Worm (Caenorhabditis elegans): ENCODE results near the gene Y39B6A.13.

Gene Y39B6A.13

DNA sequence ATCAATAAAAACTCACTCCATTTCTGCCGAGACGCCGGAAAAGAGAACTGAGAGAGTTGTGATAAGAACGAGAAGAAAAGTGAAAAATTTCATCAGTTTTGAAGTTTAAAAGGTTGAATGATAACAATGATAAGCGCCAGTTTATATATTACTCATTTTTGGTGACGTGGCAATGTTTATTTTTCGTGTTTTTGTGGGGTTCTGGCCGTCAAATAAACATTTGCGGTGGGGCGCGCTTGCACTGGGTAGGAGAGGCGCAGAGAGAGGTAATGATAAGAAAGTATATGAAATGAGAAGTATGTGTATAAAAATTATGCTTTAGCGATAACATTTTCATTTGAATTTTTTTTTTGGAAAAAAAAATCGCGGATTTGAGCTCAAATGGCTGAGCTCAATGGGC is 39.4 kb upstream of the Y39B6A.13 start, which contains the start of gene Y39B6A.5 (continued):
- TF ChIP-seq jun-1 (tag; optimal IDR thresholded peaks at IDR 0.05) (peak; percentile 48), hif-1 (tag; optimal IDR thresholded peaks at IDR 0.05) (peak in 1 of 2 experiments; percentile 46), lin-13 (GFP tag; optimal IDR thresholded peaks at IDR 0.05) (peak; percentile 83), ztf-11 (tag; optimal IDR thresholded peaks at IDR 0.05) (no peak), ceh-32 (tag; optimal IDR thresholded peaks at IDR 0.05; ENCODE audit: poor library complexity) (no peak), ceh-28 (tag; optimal IDR thresholded peaks at IDR 0.05) (no peak), ceh-20 (GFP tag; IDR thresholded peaks at IDR 0.05) (peak; percentile 71; the same call in 1 of the 2 replicates), tra-1 (GFP tag; IDR thresholded peaks at IDR 0.05) (peak; percentile 51; the same call in 1 of the 2 replicates), F44E2.7 (GFP tag; IDR thresholded peaks at IDR 0.05) (no peak), ztf-7 (tag; optimal IDR thresholded peaks at IDR 0.05) (no peak), egl-43 (GFP tag; IDR thresholded peaks at IDR 0.05) (no peak), R02D3.7 (tag; optimal IDR thresholded peaks at IDR 0.05) (no peak), mxl-3 (GFP tag; optimal IDR thresholded peaks at IDR 0.05) (no peak), Y48G9A.11 (GFP tag; IDR thresholded peaks at IDR 0.05) (no peak), zag-1 (tag; optimal IDR thresholded peaks at IDR 0.05) (no peak), ceh-44 (GFP tag; IDR thresholded peaks at IDR 0.05) (no peak), T20F7.1 (GFP tag; optimal IDR thresholded peaks at IDR 0.05) (peak; percentile 80), daf-12 (tag; optimal IDR thresholded peaks at IDR 0.05) (no peak), nhr-10 (tag; optimal IDR thresholded peaks at IDR 0.05) (peak; percentile 65), dmd-6 (GFP tag; IDR thresholded peaks at IDR 0.05) (peak; percentile 95), cey-2 (tag; optimal IDR thresholded peaks at IDR 0.05; ENCODE audit: borderline replicate concordance, insufficient read depth) (peak; percentile 71), nhr-102 (tag; optimal IDR thresholded peaks at IDR 0.05) (peak; percentile 78), zip-2 (tag; optimal IDR thresholded peaks at IDR 0.05) (peak; percentile 13), gei-8 (GFP tag; optimal IDR thresholded peaks at IDR 0.05) (no peak), rbr-2 (tag; optimal IDR thresholded peaks at IDR 0.05) (peak; percentile 14), dmd-8 (GFP tag; IDR thresholded peaks at IDR 0.05) (no peak), aha-1 (tag) (peak; percentile 80), dve-1 (tag; optimal IDR thresholded peaks at IDR 0.05; ENCODE audit: insufficient read depth) (peak; percentile 99), T26A8.4 (GFP tag; IDR thresholded peaks at IDR 0.05) (no peak), nhr-11 (tag; optimal IDR thresholded peaks at IDR 0.05) (no peak), snpc-1.2 (GFP tag; IDR thresholded peaks at IDR 0.05) (no peak), pha-4 (GFP tag; IDR thresholded peaks at IDR 0.05) (peak; percentile 64), pha-4 (tag; optimal IDR thresholded peaks at IDR 0.05) (peak; percentile 96), vab-7 (GFP tag; IDR thresholded peaks at IDR 0.05) (no peak), ces-1 (GFP tag; optimal IDR thresholded peaks at IDR 0.05) (no peak), fos-1 (tag; optimal IDR thresholded peaks at IDR 0.05) (peak; percentile 73), unc-62 (GFP tag; optimal IDR thresholded peaks at IDR 0.05 in 1 of 2) (no peak), unc-62 (tag; optimal IDR thresholded peaks at IDR 0.05) (no peak), nhr-111 (GFP tag; optimal IDR thresholded peaks at IDR 0.05) (no peak), zfp-3 (GFP tag; conservative IDR thresholded peaks at IDR 0.05) (no peak), D1046.2 (GFP tag; IDR thresholded peaks at IDR 0.05) (no peak), nhr-25 (tag; optimal IDR thresholded peaks at IDR 0.05; ENCODE audit: borderline replicate concordance, insufficient read depth) (no peak), lir-3 (tag; optimal IDR thresholded peaks at IDR 0.05) (no peak), snpc-4 (tag; optimal IDR thresholded peaks at IDR 0.05) (no peak), lin-39 (tag; optimal IDR thresholded peaks at IDR 0.05) (no peak), duxl-1 (tag; optimal IDR thresholded peaks at IDR 0.05; ENCODE audit: poor library complexity) (no peak), hmg-1.1 (GFP tag; IDR thresholded peaks at IDR 0.05) (no peak), spr-3 (GFP tag; optimal IDR thresholded peaks at IDR 0.05) (no peak), hlh-30 (tag; optimal IDR thresholded peaks at IDR 0.05; ENCODE audit: insufficient read depth) (peak; percentile 30), Y75B8A.6 (GFP tag; IDR thresholded peaks at IDR 0.05) (no peak), lin-29 (GFP tag; IDR thresholded peaks at IDR 0.05) (no peak), ceh-82 (tag; optimal IDR thresholded peaks at IDR 0.05) (no peak)

All from whole organism, L4 larva.